Fruit fly (Drosophila melanogaster): ENCODE measurements around the gene CG32061.

dm6 chr3L:10504607-10505006 is 41.0 kb downstream of the CG32061 start:
- TF ChIP-seq Myc (optimal IDR thresholded peaks at IDR 0.05): no peak
- TF ChIP-seq psq (optimal IDR thresholded peaks at IDR 0.05): no peak
- TF ChIP-seq Sin3A (optimal IDR thresholded peaks at IDR 0.05): no peak
- TF ChIP-seq insv (optimal IDR thresholded peaks at IDR 0.05): no peak
- no peak for TF ChIP-seq ttk (optimal IDR thresholded peaks at IDR 0.05)
- no peak for TF ChIP-seq h (optimal IDR thresholded peaks at IDR 0.05)

All from Kc167 (cell line).